Fruit fly (Drosophila melanogaster): ENCODE data around the gene CG31678.

The CG31678 gene

dm6 chr2L:20705869-20706368 is 30.2 kb upstream of the CG31678 start (continued):
- peak; percentile 70 for TF ChIP-seq abd-A (tag; optimal IDR thresholded peaks at IDR 0.05)
- TF ChIP-seq BtbVII (GFP tag; optimal IDR thresholded peaks at IDR 0.05), result peak; percentile 79
- TF ChIP-seq ewg (GFP tag; optimal IDR thresholded peaks at IDR 0.05), result peak; percentile 37
- no peak for TF ChIP-seq exex (tag; optimal IDR thresholded peaks at IDR 0.05)
- no peak for TF ChIP-seq NC2α (GFP tag; optimal IDR thresholded peaks at IDR 0.05)
- no peak for TF ChIP-seq da (GFP tag; optimal IDR thresholded peaks at IDR 0.05)
- peak; percentile 46 for TF ChIP-seq ftz-f1 (GFP tag; optimal IDR thresholded peaks at IDR 0.05)
- peak in 1 of 2 experiments; percentile 54 for TF ChIP-seq Pdp1 (GFP tag; optimal IDR thresholded peaks at IDR 0.05)
- TF ChIP-seq onecut (GFP tag; IDR thresholded peaks at IDR 0.05), result peak; percentile 80
- peak; percentile 59 for TF ChIP-seq cwo (GFP tag; optimal IDR thresholded peaks at IDR 0.05)
- TF ChIP-seq Sry-β (GFP tag; optimal IDR thresholded peaks at IDR 0.05), result no peak
- TF ChIP-seq sug (tag; optimal IDR thresholded peaks at IDR 0.05), result peak; percentile 90
- TF ChIP-seq crol (GFP tag; IDR thresholded peaks at IDR 0.05), result peak; percentile 36; the same call in 1 of the 2 replicates
- no peak for TF ChIP-seq CG3847 (GFP tag; IDR thresholded peaks at IDR 0.05)

dm6 chr2L:20704511-20705266 is 28.9 kb upstream of the CG31678 start:
- TF ChIP-seq CG7372 (GFP tag; IDR thresholded peaks at IDR 0.05) (peak; percentile 77), Atf6 (GFP tag; IDR thresholded peaks at IDR 0.05) (no peak), danr (GFP tag; IDR thresholded peaks at IDR 0.05) (no peak), Awh (GFP tag; IDR thresholded peaks at IDR 0.05) (peak; percentile 66), grn (GFP tag; optimal IDR thresholded peaks at IDR 0.05) (peak; percentile 60), dmrt99B (tag; optimal IDR thresholded peaks at IDR 0.05) (no peak), CG6654 (GFP tag; optimal IDR thresholded peaks at IDR 0.05) (no peak), Sry-β (GFP tag; optimal IDR thresholded peaks at IDR 0.05) (peak; percentile 10), BtbVII (GFP tag; optimal IDR thresholded peaks at IDR 0.05) (peak; percentile 66), vvl (GFP tag; IDR thresholded peaks at IDR 0.05) (0 out of 2 replicates have a peak, but pooled peaks have one; percentile 23), CG15514 (GFP tag; optimal IDR thresholded peaks at IDR 0.05) (no peak), row (GFP tag; IDR thresholded peaks at IDR 0.05) (0 out of 3 replicates have a peak, but pooled peaks have one; percentile 11), onecut (GFP tag; IDR thresholded peaks at IDR 0.05) (peak; percentile 88), CG1792 (GFP tag; optimal IDR thresholded peaks at IDR 0.05) (no peak), caup (GFP tag; optimal IDR thresholded peaks at IDR 0.05; ENCODE audit: severe bottlenecking) (no peak)

dm6 chr2L:20700534-20701239 is 24.9 kb upstream of the CG31678 start:
- peak; percentile 7 for TF ChIP-seq CG15269 (tag; optimal IDR thresholded peaks at IDR 0.05)
- TF ChIP-seq Ptx1 (GFP tag; IDR thresholded peaks at IDR 0.05), result 0 out of 2 replicates have a peak, but pooled peaks have one; percentile 12
- TF ChIP-seq Xrp1 (GFP tag; IDR thresholded peaks at IDR 0.05), result peak; percentile 58
- peak; percentile 32; the same call in 1 of the 2 replicates for TF ChIP-seq esg (GFP tag; conservative IDR thresholded peaks at IDR 0.05)
- 0 out of 3 replicates have a peak, but pooled peaks have one; percentile 21 for TF ChIP-seq CG7357 (GFP tag; IDR thresholded peaks at IDR 0.05)
- TF ChIP-seq H15 (GFP tag; IDR thresholded peaks at IDR 0.05), result 0 out of 3 replicates have a peak, but pooled peaks have one; percentile 19
- peak; percentile 33 for TF ChIP-seq Meics (GFP tag; optimal IDR thresholded peaks at IDR 0.05)
- TF ChIP-seq Oli (tag; optimal IDR thresholded peaks at IDR 0.05), result peak; percentile 26
- TF ChIP-seq unc-4 (GFP tag; IDR thresholded peaks at IDR 0.05; ENCODE audit: partially characterized antibody), result no peak
- peak; percentile 35; the same call in 1 of the 2 replicates for TF ChIP-seq Drgx (GFP tag; IDR thresholded peaks at IDR 0.05)
- TF ChIP-seq CG32532 (GFP tag; IDR thresholded peaks at IDR 0.05), result peak; percentile 47; the same call in 1 of the 2 replicates
- TF ChIP-seq D19A (tag; optimal IDR thresholded peaks at IDR 0.05), result peak; percentile 84
- TF ChIP-seq zfh2 (GFP tag; optimal IDR thresholded peaks at IDR 0.05), result no peak
- TF ChIP-seq lab (GFP tag; optimal IDR thresholded peaks at IDR 0.05), result peak; percentile 35
- TF ChIP-seq dysf (GFP tag; IDR thresholded peaks at IDR 0.05), result peak; percentile 59; the same call in 2 of the 3 replicates
- no peak for TF ChIP-seq grau (tag; optimal IDR thresholded peaks at IDR 0.05)
- TF ChIP-seq CG7839 (tag; optimal IDR thresholded peaks at IDR 0.05), result no peak
- TF ChIP-seq fru (optimal IDR thresholded peaks at IDR 0.05), result no peak
- no peak for TF ChIP-seq H2.0 (GFP tag; IDR thresholded peaks at IDR 0.05)
- TF ChIP-seq CG14050 (GFP tag; IDR thresholded peaks at IDR 0.05), result no peak

Measured in whole organism, embryonic.